Fruit fly (Drosophila melanogaster) whole organism, embryonic: Measurements from ENCODE around the gene Ptp4E.

Source experiments
- Atf6 ChIP-seq: fragments of 200-800 bp; sonication (Bioruptor generic); IDR thresholded peaks from 2 replicates; pipeline ENCODE4 v1.3.6; 2022; ENCODE audit warnings: missing biosample characterization, missing genetic modification characterization
- B-H2 ChIP-seq: fragments of 200-800 bp; sonication (Bioruptor generic); optimal IDR thresholded peaks from 2 replicates; lab custom pipeline; 2018; ENCODE audit warnings: missing biosample characterization, mild to moderate bottlenecking, missing genetic modification characterization
- BtbVII ChIP-seq: fragments of 200-800 bp; sonication (Bioruptor generic); optimal IDR thresholded peaks from 3 replicates; lab custom pipeline; 2017; ENCODE audit warnings: missing biosample characterization, mild to moderate bottlenecking, missing genetic modification characterization
- CG10366 ChIP-seq: fragments of 200-800 bp; sonication (Bioruptor generic); IDR thresholded peaks from 2 replicates; pipeline ENCODE4 v1.3.6; 2022; ENCODE audit warnings: missing biosample characterization, missing genetic modification characterization
- CG10959 ChIP-seq: fragments of 200-800 bp; sonication (Bioruptor generic); IDR thresholded peaks from 2 replicates; pipeline ENCODE4 v1.3.6; 2022; ENCODE audit warnings: missing biosample characterization, missing genetic modification characterization
- CG13287 ChIP-seq: fragments of 200-800 bp; sonication (Bioruptor generic); IDR thresholded peaks from 2 replicates; pipeline ENCODE4 v1.3.6; 2022; ENCODE audit warnings: missing biosample characterization, missing genetic modification characterization; ENCODE audit not compliant: partially characterized antibody
- CG14014 ChIP-seq: fragments of 200-800 bp; sonication (Bioruptor generic); IDR thresholded peaks from 2 replicates; pipeline ENCODE4 v1.3.6; 2022; ENCODE audit warnings: missing biosample characterization, missing genetic modification characterization
- CG16815 ChIP-seq: fragments of 200-800 bp; sonication (Bioruptor generic); optimal IDR thresholded peaks from 3 replicates; lab custom pipeline; 2017; ENCODE audit warnings: missing biosample characterization, mild to moderate bottlenecking, missing genetic modification characterization
- CG17361 ChIP-seq: fragments of 200-800 bp; sonication (Bioruptor generic); IDR thresholded peaks from 3 replicates; pipeline ENCODE4 v1.3.6; 2022; ENCODE audit warnings: missing biosample characterization, missing genetic modification characterization
- CG2202 ChIP-seq: fragments of 200-800 bp; sonication (Bioruptor generic); optimal IDR thresholded peaks from 2 replicates; lab custom pipeline; 2018; ENCODE audit warnings: missing biosample characterization, mild to moderate bottlenecking, missing genetic modification characterization
- CG2712 ChIP-seq: fragments of 200-800 bp; optimal IDR thresholded peaks from 3 replicates; lab custom pipeline; 2019; ENCODE audit warnings: missing biosample characterization, mild to moderate bottlenecking, missing genetic modification characterization, moderate library complexity
- CG3163 ChIP-seq: fragments of 200-800 bp; sonication (Bioruptor generic); optimal IDR thresholded peaks from 3 replicates; lab custom pipeline; 2016; ENCODE audit warnings: missing biosample characterization, missing genetic modification characterization
- CG32532 ChIP-seq: fragments of 200-800 bp; sonication (Bioruptor generic); IDR thresholded peaks from 2 replicates; pipeline ENCODE4 v1.3.6; 2022; ENCODE audit warnings: missing biosample characterization, missing genetic modification characterization
- CG34224 ChIP-seq: fragments of 200-800 bp; sonication (Bioruptor generic); IDR thresholded peaks from 3 replicates; pipeline ENCODE4 v1.3.6; 2022; ENCODE audit warnings: missing biosample characterization, missing genetic modification characterization; ENCODE audit not compliant: partially characterized antibody
- CG4328 ChIP-seq: fragments of 200-800 bp; sonication (Bioruptor generic); optimal IDR thresholded peaks from 3 replicates; lab custom pipeline; 2017; ENCODE audit warnings: missing biosample characterization, missing genetic modification reagents, missing genetic modification characterization
- CG8388 ChIP-seq: fragments of 200-800 bp; sonication (Bioruptor generic); optimal IDR thresholded peaks from 2 replicates; lab custom pipeline; 2019; ENCODE audit warnings: missing biosample characterization, mild to moderate bottlenecking, missing genetic modification characterization, moderate library complexity
- CG9727 ChIP-seq: fragments of 200-800 bp; sonication (Bioruptor generic); optimal IDR thresholded peaks from 3 replicates; lab custom pipeline; 2017; ENCODE audit warnings: missing biosample characterization, mild to moderate bottlenecking, missing genetic modification characterization
- CG9817 ChIP-seq: fragments of 200-800 bp; sonication (Bioruptor generic); optimal IDR thresholded peaks from 2 replicates; lab custom pipeline; 2018; ENCODE audit warnings: missing biosample characterization, mild to moderate bottlenecking, missing genetic modification characterization, moderate library complexity
- CoRest ChIP-seq: fragments of 200-800 bp; sonication (Bioruptor generic); optimal IDR thresholded peaks from 3 replicates; lab custom pipeline; 2018; ENCODE audit warnings: missing biosample characterization, mild to moderate bottlenecking, missing genetic modification characterization, moderate library complexity
- Dad ChIP-seq: fragments of 200-800 bp; sonication (Bioruptor generic); optimal IDR thresholded peaks from 3 replicates; lab custom pipeline; 2016; ENCODE audit warnings: missing biosample characterization, missing genetic modification characterization
- Drgx ChIP-seq: fragments of 200-800 bp; sonication (Bioruptor generic); IDR thresholded peaks from 2 replicates; pipeline ENCODE4 v1.3.6; 2022; ENCODE audit warnings: missing biosample characterization, missing genetic modification characterization
- E2f1 ChIP-seq: fragments of 200-800 bp; sonication (Bioruptor generic); IDR thresholded peaks from 2 replicates; pipeline ENCODE4 v1.3.6; 2022; ENCODE audit warnings: missing biosample characterization, missing genetic modification characterization
- GATAe ChIP-seq: fragments of 200-800 bp; sonication (Bioruptor generic); conservative IDR thresholded peaks from 2 replicates; pipeline ENCODE4 v1.3.6; 2022; ENCODE audit warnings: missing biosample characterization, missing genetic modification characterization
- Lim3 ChIP-seq: fragments of 200-800 bp; sonication (Bioruptor generic); IDR thresholded peaks from 2 replicates; pipeline ENCODE4 v1.3.6; 2022; ENCODE audit warnings: missing biosample characterization, missing genetic modification characterization
- Max ChIP-seq: fragments of 200-800 bp; sonication (Bioruptor generic); optimal IDR thresholded peaks from 2 replicates; lab custom pipeline; 2016; ENCODE audit warnings: missing biosample characterization, mild to moderate bottlenecking, missing genetic modification characterization
- Oli ChIP-seq: fragments of 200-800 bp; sonication (Bioruptor generic); optimal IDR thresholded peaks from 2 replicates; lab custom pipeline; 2018; ENCODE audit warnings: missing biosample characterization, mild to moderate bottlenecking, missing genetic modification characterization, moderate library complexity
- PHDP ChIP-seq: fragments of 200-800 bp; sonication (Bioruptor generic); optimal IDR thresholded peaks from 3 replicates; lab custom pipeline; 2018; ENCODE audit warnings: missing biosample characterization, mild to moderate bottlenecking, missing genetic modification characterization, moderate library complexity
- Rx ChIP-seq: fragments of 200-800 bp; sonication (Bioruptor generic); IDR thresholded peaks from 2 replicates; pipeline ENCODE4 v1.3.6; 2022; ENCODE audit warnings: missing biosample characterization, missing genetic modification characterization
- az2 ChIP-seq: fragments of 200-800 bp; sonication (Bioruptor generic); optimal IDR thresholded peaks from 3 replicates; lab custom pipeline; 2016; ENCODE audit warnings: missing biosample characterization, missing genetic modification characterization
- bbx ChIP-seq: fragments of 200-800 bp; sonication (Bioruptor generic); IDR thresholded peaks from 2 replicates; pipeline ENCODE4 v1.3.6; 2022; ENCODE audit warnings: missing biosample characterization, missing genetic modification characterization; ENCODE audit not compliant: partially characterized antibody
- bowl ChIP-seq: fragments of 200-800 bp; sonication (Bioruptor generic); IDR thresholded peaks from 2 replicates; pipeline ENCODE4 v1.3.6; 2022; ENCODE audit warnings: missing biosample characterization, missing genetic modification characterization
- cad ChIP-seq: fragments of >200 bp; optimal IDR thresholded peaks from 2 replicates; lab custom pipeline; 2017; ENCODE audit warnings: missing biosample characterization, missing genetic modification characterization
- cg ChIP-seq: fragments of 200-800 bp; sonication (Bioruptor generic); optimal IDR thresholded peaks from 3 replicates; lab custom pipeline; 2019; ENCODE audit warnings: missing biosample characterization, mild to moderate bottlenecking, missing genetic modification characterization, moderate library complexity
- chif ChIP-seq, 2 experiments: fragments of 200-800 bp; sonication (Bioruptor generic); optimal IDR thresholded peaks; 3 replicates each; lab custom pipeline; 2016; ENCODE audit warnings: missing biosample characterization in 2 of 2, missing genetic modification characterization in 2 of 2
- chm ChIP-seq: fragments of 200-800 bp; sonication (Bioruptor generic); IDR thresholded peaks from 2 replicates; pipeline ENCODE4 v1.3.6; 2022; ENCODE audit warnings: missing biosample characterization, missing genetic modification characterization
- ci ChIP-seq: fragments of 200-800 bp; sonication (Bioruptor generic); IDR thresholded peaks from 3 replicates; pipeline ENCODE4 v1.3.6; 2022; ENCODE audit warnings: missing biosample characterization, missing genetic modification characterization
- dimm ChIP-seq: fragments of 200-800 bp; sonication (Bioruptor generic); IDR thresholded peaks from 2 replicates; pipeline ENCODE4 v1.3.6; 2022; ENCODE audit warnings: missing biosample characterization, missing genetic modification characterization
- dpn ChIP-seq, 2 experiments: fragments of 200-800 bp; sonication (Bioruptor generic); optimal IDR thresholded peaks; 3 replicates each; lab custom pipeline; 2016; ENCODE audit warnings: missing biosample characterization in 2 of 2, missing genetic modification characterization in 2 of 2
- eve ChIP-seq, 2 experiments: fragments of >200 bp; optimal IDR thresholded peaks; 2 replicates each; lab custom pipeline; 2017; ENCODE audit warnings: missing biosample characterization in 2 of 2, missing genetic modification characterization in 2 of 2
- ewg ChIP-seq: fragments of 200-800 bp; sonication (Bioruptor generic); optimal IDR thresholded peaks from 3 replicates; lab custom pipeline; 2017; ENCODE audit warnings: mild to moderate bottlenecking, missing biosample characterization, missing genetic modification reagents, missing genetic modification characterization
- gsb-n ChIP-seq: fragments of 200-800 bp; sonication (Bioruptor generic); optimal IDR thresholded peaks from 3 replicates; lab custom pipeline; 2018; ENCODE audit warnings: missing biosample characterization, mild to moderate bottlenecking, missing genetic modification characterization
- jigr1 ChIP-seq: fragments of 200-800 bp; sonication (Bioruptor generic); IDR thresholded peaks from 3 replicates; pipeline ENCODE4 v1.3.6; 2022; ENCODE audit warnings: missing biosample characterization, missing genetic modification characterization
- knrl ChIP-seq: fragments of 200-800 bp; sonication (Bioruptor generic); IDR thresholded peaks from 3 replicates; pipeline ENCODE4 v1.3.6; 2022; ENCODE audit warnings: missing biosample characterization, missing genetic modification characterization; ENCODE audit not compliant: partially characterized antibody
- otp ChIP-seq: fragments of 200-800 bp; sonication (Bioruptor generic); IDR thresholded peaks from 3 replicates; pipeline ENCODE4, ENCODE4 v1.3.6; 2022; ENCODE audit warnings: missing biosample characterization, missing genetic modification characterization
- peb ChIP-seq: fragments of 200-800 bp; sonication (Bioruptor generic); IDR thresholded peaks from 2 replicates; pipeline ENCODE4 v1.3.6; 2022; ENCODE audit warnings: missing biosample characterization, missing genetic modification characterization
- prd ChIP-seq, 3 experiments: fragments of >200 bp in 2 of 3; fragments of 200-800 bp in 1 of 3; sonication (Bioruptor generic) in 1 of 3; optimal IDR thresholded peaks in 2 of 3; IDR thresholded peaks in 1 of 3; 2 replicates in 2 of 3; 3 replicates in 1 of 3; pipeline versions ENCODE4 v1.3.6 to Lab custom; 2017 to 2022; ENCODE audit warnings: missing biosample characterization in 1 of 3, missing genetic modification characterization in 1 of 3
- repo ChIP-seq: fragments of 200-800 bp; sonication (Bioruptor generic); optimal IDR thresholded peaks from 2 replicates; lab custom pipeline; 2016; ENCODE audit warnings: missing biosample characterization, missing genetic modification characterization
- slbo ChIP-seq: fragments of 200-800 bp; sonication (Bioruptor generic); IDR thresholded peaks from 2 replicates; pipeline ENCODE4 v1.3.6; 2022; ENCODE audit warnings: missing biosample characterization, missing genetic modification characterization
- sna ChIP-seq: fragments of 200-800 bp; sonication (Bioruptor generic); IDR thresholded peaks from 2 replicates; pipeline ENCODE4 v1.3.6; 2022; ENCODE audit warnings: missing biosample characterization, missing genetic modification characterization; ENCODE audit not compliant: partially characterized antibody
- trh ChIP-seq: fragments of 200-800 bp; sonication (Bioruptor generic); optimal IDR thresholded peaks from 2 replicates; lab custom pipeline; 2016; ENCODE audit warnings: missing biosample characterization, missing genetic modification characterization
- usp ChIP-seq: fragments of >200 bp; optimal IDR thresholded peaks from 2 replicates; lab custom pipeline; 2017; ENCODE audit warnings: missing biosample characterization, missing genetic modification characterization

Gene Ptp4E

dm6 chrX:4906573-4906972 lies 32.4 kb upstream of the Ptp4E start, which contains the start of gene CG6927 (continued):
- TF ChIP-seq CG9817 (tag; lab: Kevin White, UChicago) = peak; percentile 29
- TF ChIP-seq gsb-n (tag; lab: Kevin White, UChicago) = peak; percentile 64
- peak; percentile 50 for TF ChIP-seq Oli (tag; lab: Kevin White, UChicago)
- TF ChIP-seq dpn (GFP tag; optimal IDR thresholded peaks at IDR 0.05; lab: Kevin White, UChicago) = peak; percentile 70 to 72
- peak; percentile 29 for TF ChIP-seq ewg (GFP tag; lab: Kevin White, UChicago)
- TF ChIP-seq CG13287 (GFP tag; lab: Robert Waterston, UW) = no peak
- peak; percentile 70 for TF ChIP-seq trh (GFP tag; lab: Kevin White, UChicago)
- TF ChIP-seq Lim3 (GFP tag; lab: Robert Waterston, UW) = peak; percentile 89
- no peak for TF ChIP-seq Max (GFP tag; lab: Kevin White, UChicago)
- no peak for TF ChIP-seq cad (GFP tag; lab: Kevin White, UChicago)
- peak; percentile 24 for TF ChIP-seq az2 (GFP tag; lab: Kevin White, UChicago)
- peak; percentile 94 for TF ChIP-seq slbo
- peak; percentile 69; the same call in 1 of the 2 replicates for TF ChIP-seq bowl
- no peak for TF ChIP-seq B-H2 (GFP tag; lab: Kevin White, UChicago)
- peak; percentile 87 for TF ChIP-seq otp (GFP tag; lab: Robert Waterston, UW)
- peak; percentile 85 for TF ChIP-seq peb (GFP tag; lab: Robert Waterston, UW)
- no peak for TF ChIP-seq bbx
- no peak for TF ChIP-seq repo
- no peak for TF ChIP-seq sna
- TF ChIP-seq CG14014 (GFP tag; lab: Robert Waterston, UW) = peak; percentile 97
- no peak for TF ChIP-seq knrl (GFP tag; lab: Robert Waterston, UW)
- TF ChIP-seq Dad (GFP tag; lab: Kevin White, UChicago) = peak; percentile 60
- TF ChIP-seq chif (GFP tag; optimal IDR thresholded peaks at IDR 0.05; lab: Kevin White, UChicago) = no peak
- TF ChIP-seq Rx (GFP tag; lab: Robert Waterston, UW) = peak; percentile 81
- peak; percentile 64 for TF ChIP-seq GATAe (GFP tag; lab: Robert Waterston, UW)
- TF ChIP-seq cg = no peak
- peak; percentile 87 for TF ChIP-seq E2f1 (GFP tag; lab: Robert Waterston, UW)
- TF ChIP-seq CG9727 = peak; percentile 61
- peak; percentile 90 for TF ChIP-seq ci
- TF ChIP-seq dimm (GFP tag; lab: Robert Waterston, UW) = peak; percentile 85
- TF ChIP-seq CG8388 (GFP tag; lab: Kevin White, UChicago) = peak; percentile 55
- TF ChIP-seq CoRest (tag; lab: Kevin White, UChicago) = peak; percentile 79
- TF ChIP-seq Atf6 = peak; percentile 94
- TF ChIP-seq CG32532 = peak; percentile 87
- no peak for TF ChIP-seq CG3163 (GFP tag; lab: Kevin White, UChicago)
- peak; percentile 19 for TF ChIP-seq CG16815 (GFP tag; lab: Kevin White, UChicago)
- TF ChIP-seq CG4328 = no peak
- TF ChIP-seq Drgx = peak; percentile 95
- TF ChIP-seq CG34224 (GFP tag; lab: Robert Waterston, UW) = no peak
- peak; percentile 6 for TF ChIP-seq CG2202 (tag; lab: Kevin White, UChicago)
- peak; percentile 76 for TF ChIP-seq CG2712
- TF ChIP-seq chm (GFP tag; lab: Robert Waterston, UW) = peak; percentile 83
- TF ChIP-seq jigr1 (GFP tag; lab: Robert Waterston, UW) = peak; percentile 88
- peak; percentile 38; the same call in 1 of the 2 replicates for TF ChIP-seq CG10959 (GFP tag; lab: Robert Waterston, UW)
- TF ChIP-seq usp (GFP tag; lab: Kevin White, UChicago) = no peak
- no peak for TF ChIP-seq prd (optimal IDR thresholded peaks at IDR 0.05; lab: Kevin White, UChicago)
- peak; percentile 94 for TF ChIP-seq prd (GFP tag; IDR thresholded peaks at IDR 0.05; lab: Robert Waterston, UW)
- TF ChIP-seq PHDP = peak; percentile 66
- TF ChIP-seq BtbVII (GFP tag; lab: Kevin White, UChicago) = no peak
- peak; percentile 89 for TF ChIP-seq CG10366 (GFP tag; lab: Robert Waterston, UW)
- TF ChIP-seq eve (GFP tag; optimal IDR thresholded peaks at IDR 0.05; lab: Kevin White, UChicago) = no peak
- TF ChIP-seq CG17361 (GFP tag; lab: Robert Waterston, UW) = peak; percentile 73
